Fruit fly (Drosophila melanogaster) whole organism, embryonic: ENCODE measurements around the gene scpr-A.
A peak's percentile ranks its signal among the peaks of the same experiment; 100 is the strongest.

ENCODE experiments used
- Ada2b ChIP-seq: fragments of 200-800 bp; sonication (Bioruptor generic); IDR thresholded peaks from 2 replicates; pipeline ENCODE4 v1.3.6; 2022; ENCODE audit warnings: missing biosample characterization, missing genetic modification characterization
- Asciz ChIP-seq: fragments of 200-800 bp; sonication (Bioruptor generic); optimal IDR thresholded peaks from 2 replicates; lab custom pipeline; 2017; ENCODE audit warnings: missing biosample characterization, mild to moderate bottlenecking, missing genetic modification characterization, missing genetic modification reagents
- Atf-2 ChIP-seq: fragments of 200-800 bp; sonication (Bioruptor generic); optimal IDR thresholded peaks from 2 replicates; lab custom pipeline; 2016; ENCODE audit warnings: missing biosample characterization, missing genetic modification characterization
- CG10274 ChIP-seq: fragments of 200-800 bp; sonication (Bioruptor generic); optimal IDR thresholded peaks from 3 replicates; lab custom pipeline; 2017; ENCODE audit warnings: missing biosample characterization, mild to moderate bottlenecking, missing genetic modification characterization
- CG11456 ChIP-seq: fragments of 200-800 bp; sonication (Bioruptor generic); IDR thresholded peaks from 3 replicates; pipeline ENCODE4 v1.3.6; 2022; ENCODE audit warnings: missing biosample characterization, missing genetic modification characterization
- CG13296 ChIP-seq: fragments of 200-800 bp; sonication (Bioruptor generic); optimal IDR thresholded peaks from 3 replicates; lab custom pipeline; 2018; ENCODE audit warnings: missing biosample characterization, mild to moderate bottlenecking, missing genetic modification characterization
- CG14667 ChIP-seq: fragments of 200-800 bp; sonication (Bioruptor generic); IDR thresholded peaks from 2 replicates; pipeline ENCODE4 v1.3.6; 2022; ENCODE audit warnings: missing biosample characterization, missing genetic modification characterization
- CG14860 ChIP-seq: fragments of 200-800 bp; sonication (Bioruptor generic); IDR thresholded peaks from 3 replicates; pipeline ENCODE4 v1.3.6; 2022; ENCODE audit warnings: missing biosample characterization, missing genetic modification characterization; ENCODE audit not compliant: partially characterized antibody
- CG14965 ChIP-seq: fragments of 200-800 bp; sonication (Bioruptor generic); optimal IDR thresholded peaks from 2 replicates; lab custom pipeline; 2016; ENCODE audit warnings: missing biosample characterization, missing genetic modification characterization, borderline replicate concordance
- CG15479 ChIP-seq: fragments of 200-800 bp; sonication (Bioruptor generic); optimal IDR thresholded peaks from 3 replicates; lab custom pipeline; 2019; ENCODE audit warnings: missing biosample characterization, mild to moderate bottlenecking, missing genetic modification characterization, moderate library complexity
- CG1832 ChIP-seq: fragments of 200-800 bp; sonication (Bioruptor generic); optimal IDR thresholded peaks from 2 replicates; lab custom pipeline; 2017; ENCODE audit warnings: missing biosample characterization, mild to moderate bottlenecking, missing genetic modification characterization, inconsistent platforms
- CG2889 ChIP-seq: fragments of 200-800 bp; sonication (Bioruptor generic); IDR thresholded peaks from 3 replicates; pipeline ENCODE4 v1.3.6; 2022; ENCODE audit warnings: missing biosample characterization, missing genetic modification characterization
- CG3847 ChIP-seq: fragments of 200-800 bp; sonication (Bioruptor generic); IDR thresholded peaks from 2 replicates; pipeline ENCODE4 v1.3.6; 2022; ENCODE audit warnings: missing biosample characterization, missing genetic modification characterization
- CG42726 ChIP-seq: fragments of 200-800 bp; sonication (Bioruptor generic); IDR thresholded peaks from 2 replicates; pipeline ENCODE4 v1.3.6; 2022; ENCODE audit warnings: missing biosample characterization, missing genetic modification characterization; ENCODE audit not compliant: partially characterized antibody
- CG6175 ChIP-seq: fragments of 200-800 bp; sonication (Bioruptor generic); IDR thresholded peaks from 3 replicates; pipeline ENCODE4 v1.3.6; 2022; ENCODE audit warnings: missing biosample characterization, missing genetic modification characterization
- CG7357 ChIP-seq: fragments of 200-800 bp; sonication (Bioruptor generic); IDR thresholded peaks from 3 replicates; pipeline ENCODE4 v1.3.6; 2022; ENCODE audit warnings: missing biosample characterization, missing genetic modification characterization
- CG8924 ChIP-seq: fragments of 200-800 bp; optimal IDR thresholded peaks from 3 replicates; lab custom pipeline; 2019; ENCODE audit warnings: missing biosample characterization, mild to moderate bottlenecking, missing genetic modification characterization, moderate library complexity
- CG9437 ChIP-seq: fragments of 200-800 bp; sonication (Bioruptor generic); optimal IDR thresholded peaks from 2 replicates; lab custom pipeline; 2018; ENCODE audit warnings: missing biosample characterization, mild to moderate bottlenecking, missing genetic modification characterization
- CG9817 ChIP-seq: fragments of 200-800 bp; sonication (Bioruptor generic); optimal IDR thresholded peaks from 2 replicates; lab custom pipeline; 2018; ENCODE audit warnings: missing biosample characterization, mild to moderate bottlenecking, missing genetic modification characterization, moderate library complexity
- CG9876 ChIP-seq: fragments of 200-800 bp; sonication (Bioruptor generic); optimal IDR thresholded peaks from 2 replicates; lab custom pipeline; 2016; ENCODE audit warnings: missing biosample characterization, missing genetic modification characterization
- Doc2 ChIP-seq: fragments of 200-800 bp; sonication (Bioruptor generic); IDR thresholded peaks from 2 replicates; pipeline ENCODE4 v1.3.6; 2022; ENCODE audit warnings: missing biosample characterization, missing genetic modification characterization
- Ets97D ChIP-seq: fragments of 200-800 bp; sonication (Bioruptor generic); optimal IDR thresholded peaks from 3 replicates; lab custom pipeline; 2016; ENCODE audit warnings: missing biosample characterization, missing genetic modification characterization
- Fer3 ChIP-seq: fragments of 200-800 bp; sonication (Bioruptor generic); optimal IDR thresholded peaks from 2 replicates; lab custom pipeline; 2018; ENCODE audit warnings: missing biosample characterization, mild to moderate bottlenecking, missing genetic modification characterization, moderate library complexity
- GATAe ChIP-seq: fragments of 200-800 bp; sonication (Bioruptor generic); conservative IDR thresholded peaks from 2 replicates; pipeline ENCODE4 v1.3.6; 2022; ENCODE audit warnings: missing biosample characterization, missing genetic modification characterization
- HLH4C ChIP-seq: fragments of 200-800 bp; sonication (Bioruptor generic); IDR thresholded peaks from 3 replicates; pipeline ENCODE4 v1.3.6; 2022; ENCODE audit warnings: missing biosample characterization, missing genetic modification characterization; ENCODE audit not compliant: partially characterized antibody
- Hey ChIP-seq: fragments of 200-800 bp; sonication (Bioruptor generic); optimal IDR thresholded peaks from 3 replicates; lab custom pipeline; 2018; ENCODE audit warnings: missing biosample characterization, mild to moderate bottlenecking, missing genetic modification characterization
- Max ChIP-seq: fragments of 200-800 bp; sonication (Bioruptor generic); optimal IDR thresholded peaks from 2 replicates; lab custom pipeline; 2016; ENCODE audit warnings: missing biosample characterization, mild to moderate bottlenecking, missing genetic modification characterization
- Med ChIP-seq: fragments of 200-800 bp; sonication (Bioruptor generic); peaks from one replicate; lab custom pipeline; 2016; ENCODE audit warnings: missing biosample characterization, missing genetic modification characterization, mild to moderate bottlenecking, inconsistent platforms, moderate library complexity
- Meics ChIP-seq: fragments of 200-800 bp; sonication (Bioruptor generic); optimal IDR thresholded peaks from 2 replicates; lab custom pipeline; 2017; ENCODE audit warnings: missing biosample characterization, mild to moderate bottlenecking, missing genetic modification characterization
- NC2α ChIP-seq: fragments of 200-800 bp; sonication (Bioruptor generic); optimal IDR thresholded peaks from 2 replicates; lab custom pipeline; 2016; ENCODE audit warnings: missing biosample characterization, missing genetic modification characterization
- Nf-YB ChIP-seq: fragments of 200-800 bp; sonication (Bioruptor generic); optimal IDR thresholded peaks from 3 replicates; lab custom pipeline; 2019; ENCODE audit warnings: missing biosample characterization, mild to moderate bottlenecking, missing genetic modification characterization, moderate library complexity
- Scr ChIP-seq: fragments of 200-800 bp; sonication (Bioruptor generic); IDR thresholded peaks from 2 replicates; pipeline ENCODE4 v1.3.6; 2022; ENCODE audit warnings: missing biosample characterization, missing genetic modification characterization; ENCODE audit not compliant: partially characterized antibody
- ci ChIP-seq: fragments of 200-800 bp; sonication (Bioruptor generic); IDR thresholded peaks from 3 replicates; pipeline ENCODE4 v1.3.6; 2022; ENCODE audit warnings: missing biosample characterization, missing genetic modification characterization
- dati ChIP-seq: fragments of 200-800 bp; sonication (Bioruptor generic); IDR thresholded peaks from 2 replicates; pipeline ENCODE4 v1.3.6; 2022; ENCODE audit warnings: missing biosample characterization, missing genetic modification characterization
- disco-r ChIP-seq: fragments of 200-800 bp; sonication (Bioruptor generic); optimal IDR thresholded peaks from 2 replicates; lab custom pipeline; 2016; ENCODE audit warnings: missing biosample characterization, missing genetic modification characterization
- ewg ChIP-seq: fragments of 200-800 bp; sonication (Bioruptor generic); optimal IDR thresholded peaks from 3 replicates; lab custom pipeline; 2017; ENCODE audit warnings: mild to moderate bottlenecking, missing biosample characterization, missing genetic modification reagents, missing genetic modification characterization
- gcm2 ChIP-seq: fragments of 200-800 bp; sonication (Bioruptor generic); optimal IDR thresholded peaks from 2 replicates; lab custom pipeline; 2016; ENCODE audit warnings: missing biosample characterization, missing genetic modification characterization
- jigr1 ChIP-seq: fragments of 200-800 bp; sonication (Bioruptor generic); IDR thresholded peaks from 3 replicates; pipeline ENCODE4 v1.3.6; 2022; ENCODE audit warnings: missing biosample characterization, missing genetic modification characterization
- nerfin-1 ChIP-seq: fragments of 200-800 bp; sonication (Bioruptor generic); optimal IDR thresholded peaks from 3 replicates; lab custom pipeline; 2019; ENCODE audit warnings: missing biosample characterization, mild to moderate bottlenecking, missing genetic modification characterization, moderate library complexity
- org-1 ChIP-seq: fragments of 200-800 bp; sonication (Bioruptor generic); optimal IDR thresholded peaks from 2 replicates; lab custom pipeline; 2017; ENCODE audit warnings: missing biosample characterization, missing genetic modification characterization
- pita ChIP-seq: fragments of 200-800 bp; sonication (Bioruptor generic); optimal IDR thresholded peaks from 2 replicates; lab custom pipeline; 2017; ENCODE audit warnings: missing biosample characterization, mild to moderate bottlenecking, missing genetic modification characterization
- prd ChIP-seq, 3 experiments: fragments of >200 bp in 2 of 3; fragments of 200-800 bp in 1 of 3; sonication (Bioruptor generic) in 1 of 3; optimal IDR thresholded peaks in 2 of 3; IDR thresholded peaks in 1 of 3; 2 replicates in 2 of 3; 3 replicates in 1 of 3; pipeline versions ENCODE4 v1.3.6 to Lab custom; 2017 to 2022; ENCODE audit warnings: missing biosample characterization in 1 of 3, missing genetic modification characterization in 1 of 3
- sim ChIP-seq: fragments of 200-800 bp; sonication (Bioruptor generic); IDR thresholded peaks from 2 replicates; pipeline ENCODE4 v1.3.6; 2022; ENCODE audit warnings: missing biosample characterization, missing genetic modification characterization
- sima ChIP-seq: fragments of 200-800 bp; sonication (Bioruptor generic); optimal IDR thresholded peaks from 2 replicates; lab custom pipeline; 2016; ENCODE audit warnings: missing biosample characterization, missing genetic modification characterization
- stc ChIP-seq: fragments of 200-800 bp; sonication (Bioruptor generic); IDR thresholded peaks from 2 replicates; pipeline ENCODE4 v1.3.6; 2022; ENCODE audit warnings: missing biosample characterization, missing genetic modification characterization
- tx ChIP-seq: fragments of 200-800 bp; sonication (Bioruptor generic); optimal IDR thresholded peaks from 2 replicates; lab custom pipeline; 2016; ENCODE audit warnings: missing biosample characterization, missing genetic modification characterization
- vvl ChIP-seq: fragments of 200-800 bp; sonication (Bioruptor generic); IDR thresholded peaks from 2 replicates; pipeline ENCODE4 v1.3.6; 2022; ENCODE audit warnings: missing biosample characterization, missing genetic modification characterization
- zfh2 ChIP-seq: fragments of 200-800 bp; sonication (Bioruptor generic); optimal IDR thresholded peaks from 2 replicates; lab custom pipeline; 2016; ENCODE audit warnings: missing biosample characterization, missing genetic modification characterization

Gene scpr-A

DNA sequence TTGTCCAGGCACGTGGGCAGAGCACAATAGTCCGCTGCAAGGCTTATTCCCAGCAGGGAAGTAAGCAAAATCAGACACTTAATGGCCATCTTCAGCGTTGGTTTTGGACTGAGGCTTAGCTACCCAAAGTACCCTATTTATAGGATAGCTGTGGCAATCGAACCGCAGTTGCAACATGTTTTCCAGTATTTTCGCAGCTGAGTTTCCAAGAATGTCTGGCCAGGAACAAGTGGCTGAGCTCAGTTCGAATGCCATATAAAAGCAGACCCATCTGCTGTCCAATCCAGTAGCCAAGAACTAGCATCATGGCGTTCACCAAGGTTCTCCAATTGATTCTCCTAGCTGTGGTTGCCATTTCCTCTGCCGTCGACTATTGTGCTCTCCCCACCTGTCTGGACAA, at the start of gene scpr-A, which contains the start of gene scpr-B:
Gene scpr-A, plus strand, starts transcription at position 293 of the 400 bp plus-strand sequence.
Gene scpr-B, minus strand, starts transcription at position 101 of the 400 bp plus-strand sequence.
- TF ChIP-seq HLH4C (GFP tag; lab: Robert Waterston, UW) (no peak), CG14860 (GFP tag; lab: Robert Waterston, UW) (no peak), tx (GFP tag; lab: Kevin White, UChicago) (no peak), ewg (GFP tag; lab: Kevin White, UChicago) (no peak), gcm2 (GFP tag; lab: Kevin White, UChicago) (no peak), dati (GFP tag; lab: Robert Waterston, UW) (no peak), CG13296 (no peak), Ets97D (GFP tag; lab: Kevin White, UChicago) (no peak), jigr1 (GFP tag; lab: Robert Waterston, UW) (no peak), Asciz (GFP tag; lab: Kevin White, UChicago) (no peak), CG14667 (GFP tag; lab: Robert Waterston, UW) (no peak)
- TF ChIP-seq, all 482 proteins: peak for 0

- TF ChIP-seq CG2889 (GFP tag; lab: Robert Waterston, UW) = no peak
- TF ChIP-seq Ada2b (GFP tag; lab: Robert Waterston, UW) = no peak
- TF ChIP-seq CG9817 = no peak
- no peak for TF ChIP-seq Nf-YB
- TF ChIP-seq Hey = peak; percentile 41
- no peak for TF ChIP-seq Max
- no peak for TF ChIP-seq CG10274
- TF ChIP-seq pita = no peak
- TF ChIP-seq CG1832 (GFP tag; lab: Kevin White, UChicago) = no peak
- TF ChIP-seq prd (optimal IDR thresholded peaks at IDR 0.05; lab: Kevin White, UChicago) = no peak
- TF ChIP-seq prd (GFP tag; IDR thresholded peaks at IDR 0.05; lab: Robert Waterston, UW) = no peak
- TF ChIP-seq CG11456 = 0 out of 3 replicates have a peak, but pooled peaks have one; percentile 5
- TF ChIP-seq CG9876 (GFP tag; lab: Kevin White, UChicago) = no peak
- TF ChIP-seq Atf-2 (GFP tag; lab: Kevin White, UChicago) = no peak
- TF ChIP-seq sim = no peak
- peak; percentile 18; the same call in 1 of the 2 replicates for TF ChIP-seq GATAe (GFP tag; lab: Robert Waterston, UW)
- TF ChIP-seq Doc2 (GFP tag; lab: Robert Waterston, UW) = no peak
- TF ChIP-seq Med (GFP tag; lab: Kevin White, UChicago) = peak; percentile 87
- peak; percentile 55 for TF ChIP-seq Meics (GFP tag; lab: Kevin White, UChicago)
- TF ChIP-seq vvl (GFP tag; lab: Robert Waterston, UW) = no peak
- no peak for TF ChIP-seq org-1 (GFP tag; lab: Kevin White, UChicago)
- no peak for TF ChIP-seq CG8924
- TF ChIP-seq ci (GFP tag; lab: Robert Waterston, UW) = no peak
- TF ChIP-seq sima (GFP tag; lab: Kevin White, UChicago) = no peak
- TF ChIP-seq, all 482 proteins: peak for 5
Measured at dm6 chr3R:11195792-11196191, 45.2 kb upstream of the scpr-A start, which contains the start of gene CG18577. Gene CG18577 (plus strand): TSS chr3R:11196092.

DNA sequence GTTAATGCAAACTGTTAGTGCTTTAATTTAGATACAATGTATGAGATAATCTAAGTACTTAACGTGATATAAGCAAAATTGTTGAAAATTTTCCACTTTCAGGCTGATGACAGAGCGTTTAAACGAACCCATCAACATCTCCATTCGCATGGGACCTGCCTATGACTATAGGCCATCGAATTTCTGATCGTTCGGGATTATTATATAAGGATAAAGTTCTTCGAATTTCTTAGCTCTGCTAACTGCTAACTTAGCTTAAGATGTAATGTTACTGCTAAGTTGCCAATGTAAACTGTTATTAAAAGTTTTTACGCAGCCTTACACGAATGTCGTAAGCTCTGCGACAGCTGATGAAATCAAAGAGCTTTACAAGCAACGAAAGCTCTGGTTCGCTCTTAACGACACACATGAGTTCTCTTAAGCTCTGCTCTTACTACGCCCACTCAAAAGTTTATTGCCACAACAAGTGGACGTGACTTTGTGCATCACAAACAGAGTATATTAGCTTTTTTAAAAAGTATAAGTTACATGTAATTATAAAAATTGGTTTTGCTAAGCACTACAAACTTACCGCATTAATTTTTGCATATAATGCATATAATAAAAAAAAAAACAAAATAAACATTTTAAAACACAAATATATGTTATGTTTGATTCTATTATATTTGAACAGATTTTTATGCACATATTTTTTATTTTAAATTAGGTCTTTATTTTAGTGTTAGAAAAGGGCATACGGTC, 44.2 kb upstream of the scpr-A start:
- TF ChIP-seq nerfin-1 (tag; lab: Kevin White, UChicago) (peak; percentile 99), sima (GFP tag; lab: Kevin White, UChicago) (no peak), CG9437 (GFP tag; lab: Kevin White, UChicago) (peak; percentile 97), CG3847 (GFP tag; lab: Robert Waterston, UW) (peak; percentile 98), NC2α (peak; percentile 77), disco-r (GFP tag; lab: Kevin White, UChicago) (peak; percentile 31), CG15479 (GFP tag; lab: Kevin White, UChicago) (peak; percentile 18), Scr (GFP tag; lab: Robert Waterston, UW) (no peak), stc (GFP tag; lab: Robert Waterston, UW) (peak; percentile 98), CG7357 (GFP tag; lab: Robert Waterston, UW) (peak; percentile 96), CG14965 (GFP tag; lab: Kevin White, UChicago) (no peak), CG42726 (GFP tag; lab: Robert Waterston, UW) (no peak), CG6175 (GFP tag; lab: Robert Waterston, UW) (peak; percentile 95; the same call in 2 of the 3 replicates), zfh2 (GFP tag; lab: Kevin White, UChicago) (peak; percentile 94), Fer3 (peak; percentile 98)
